Worm (Caenorhabditis elegans): ENCODE results near the gene ttr-21.

ttr-21 gene

DNA sequence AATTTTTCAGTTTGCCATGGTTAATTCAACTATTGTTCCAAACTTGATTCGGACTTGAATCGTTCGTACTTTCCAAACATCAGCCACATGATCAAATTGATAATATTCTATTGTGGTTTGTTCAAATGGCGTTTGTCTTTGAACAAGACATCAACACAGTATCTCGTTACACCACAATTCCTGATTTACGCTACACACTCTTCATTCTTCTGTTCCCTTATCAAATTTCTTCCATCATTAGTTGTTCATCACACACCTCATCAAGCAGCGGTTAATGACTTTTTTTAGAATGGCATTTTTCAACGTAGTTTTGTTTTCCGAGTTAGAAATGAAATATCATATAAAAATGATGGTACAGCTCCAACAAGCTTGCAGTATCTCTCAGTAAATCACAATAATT lies 24.0 kb upstream of the ttr-21 start:
- no peak for TF ChIP-seq skn-1 (tag; optimal IDR thresholded peaks at IDR 0.05)
- TF ChIP-seq pqm-1 (tag; optimal IDR thresholded peaks at IDR 0.05), result peak; percentile 61
- no peak for TF ChIP-seq lim-7 (GFP tag; IDR thresholded peaks at IDR 0.05)
- TF ChIP-seq nhr-28 (tag; optimal IDR thresholded peaks at IDR 0.05), result peak; percentile 95
- TF ChIP-seq aha-1 (tag), result no peak
- TF ChIP-seq mxl-3 (GFP tag; optimal IDR thresholded peaks at IDR 0.05), result peak; percentile 53
- TF ChIP-seq nhr-237 (tag; optimal IDR thresholded peaks at IDR 0.05), result no peak
- TF ChIP-seq mdl-1 (tag; optimal IDR thresholded peaks at IDR 0.05), result peak in 1 of 2 experiments; percentile 71
- TF ChIP-seq php-3 (GFP tag; IDR thresholded peaks at IDR 0.05), result no peak; the same call in 1 of the 2 replicates
- no peak for TF ChIP-seq nhr-25 (tag; optimal IDR thresholded peaks at IDR 0.05; ENCODE audit: borderline replicate concordance, insufficient read depth)
- TF ChIP-seq lin-29 (GFP tag; IDR thresholded peaks at IDR 0.05), result no peak
- peak; percentile 28 for TF ChIP-seq nhr-48 (tag; optimal IDR thresholded peaks at IDR 0.05)
- no peak for TF ChIP-seq T26A8.4 (GFP tag; IDR thresholded peaks at IDR 0.05)
- peak; percentile 65 for TF ChIP-seq nhr-77 (tag; optimal IDR thresholded peaks at IDR 0.05)
- TF ChIP-seq hlh-30 (tag; optimal IDR thresholded peaks at IDR 0.05; ENCODE audit: insufficient read depth), result peak; percentile 67
- no peak for TF ChIP-seq lir-3 (tag; optimal IDR thresholded peaks at IDR 0.05)
- TF ChIP-seq lin-38 (GFP tag; IDR thresholded peaks at IDR 0.05), result no peak
- TF ChIP-seq dmd-6 (GFP tag; IDR thresholded peaks at IDR 0.05), result peak; percentile 82
- TF ChIP-seq aly-2 (tag; optimal IDR thresholded peaks at IDR 0.05), result no peak
- TF ChIP-seq nhr-10 (tag; optimal IDR thresholded peaks at IDR 0.05), result peak; percentile 29
- TF ChIP-seq hlh-11 (tag; optimal IDR thresholded peaks at IDR 0.05), result peak; percentile 80
- TF ChIP-seq ceh-28 (tag; optimal IDR thresholded peaks at IDR 0.05), result no peak
- peak; percentile 70 for TF ChIP-seq nhr-6 (tag; optimal IDR thresholded peaks at IDR 0.05)
- TF ChIP-seq daf-19 (GFP tag; conservative IDR thresholded peaks at IDR 0.05), result no peak
- TF ChIP-seq F49E8.2 (tag; optimal IDR thresholded peaks at IDR 0.05; ENCODE audit: borderline replicate concordance), result no peak
- no peak for TF ChIP-seq snpc-1.2 (GFP tag; IDR thresholded peaks at IDR 0.05)
- peak; percentile 7 for TF ChIP-seq lin-13 (GFP tag; optimal IDR thresholded peaks at IDR 0.05)
- no peak for TF ChIP-seq daf-16 (GFP tag; optimal IDR thresholded peaks at IDR 0.05)
- peak; percentile 91 for TF ChIP-seq daf-16 (tag; optimal IDR thresholded peaks at IDR 0.05)
- TF ChIP-seq unc-62 (GFP tag; optimal IDR thresholded peaks at IDR 0.05 in 1 of 2), result peak in 1 of 2 experiments; percentile 98
- TF ChIP-seq unc-62 (tag; optimal IDR thresholded peaks at IDR 0.05), result no peak
- TF ChIP-seq mes-2 (tag; optimal IDR thresholded peaks at IDR 0.05; ENCODE audit: poor library complexity, severe bottlenecking), result peak; percentile 24
- TF ChIP-seq F37D6.2 (tag; optimal IDR thresholded peaks at IDR 0.05), result no peak
- TF ChIP-seq dve-1 (tag; optimal IDR thresholded peaks at IDR 0.05; ENCODE audit: insufficient read depth), result peak; percentile 88
- no peak for TF ChIP-seq duxl-1 (tag; optimal IDR thresholded peaks at IDR 0.05; ENCODE audit: poor library complexity)
- TF ChIP-seq T20F7.1 (GFP tag; optimal IDR thresholded peaks at IDR 0.05), result no peak
- no peak for TF ChIP-seq lsy-2 (tag; optimal IDR thresholded peaks at IDR 0.05)
- no peak for TF ChIP-seq F26F4.8 (GFP tag; conservative IDR thresholded peaks at IDR 0.05)
- TF ChIP-seq nhr-102 (tag; optimal IDR thresholded peaks at IDR 0.05), result no peak
- peak; percentile 12; the same call in 1 of the 2 replicates for TF ChIP-seq ceh-20 (GFP tag; IDR thresholded peaks at IDR 0.05)
- TF ChIP-seq ceh-32 (tag; optimal IDR thresholded peaks at IDR 0.05; ENCODE audit: poor library complexity), result no peak
- no peak for TF ChIP-seq jun-1 (tag; optimal IDR thresholded peaks at IDR 0.05)
- no peak for TF ChIP-seq fos-1 (tag; optimal IDR thresholded peaks at IDR 0.05)
- TF ChIP-seq set-16 (GFP tag; IDR thresholded peaks at IDR 0.05), result no peak

All from whole organism, L4 larva.